Fruit fly (Drosophila melanogaster) whole organism, pupa: Measurements from ENCODE around the gene CG7560.
A peak's percentile ranks its signal among the peaks of the same experiment; 100 is the strongest.

Source experiments
- CG10348 ChIP-seq: fragments of 200-800 bp; sonication (Bioruptor generic); IDR thresholded peaks from 2 replicates; pipeline ENCODE4 v1.3.6; 2022; ENCODE audit warnings: missing biosample characterization, missing genetic modification characterization
- CG12605 ChIP-seq: fragments of 200-800 bp; sonication (Bioruptor generic); IDR thresholded peaks from 2 replicates; pipeline ENCODE4 v1.3.6; 2022; ENCODE audit warnings: missing biosample characterization, missing genetic modification characterization
- CG13204 ChIP-seq: fragments of 200-800 bp; sonication (Bioruptor generic); optimal IDR thresholded peaks from 2 replicates; lab custom pipeline; 2018; ENCODE audit warnings: missing biosample characterization, mild to moderate bottlenecking, missing genetic modification characterization, moderate library complexity
- CG14655 ChIP-seq: fragments of 200-800 bp; sonication (Bioruptor generic); optimal IDR thresholded peaks from 3 replicates; lab custom pipeline; 2017; ENCODE audit warnings: mild to moderate bottlenecking, missing biosample characterization, missing genetic modification reagents, missing genetic modification characterization
- CG15710 ChIP-seq: fragments of 200-800 bp; sonication (Bioruptor generic); optimal IDR thresholded peaks from 2 replicates; lab custom pipeline; 2018; ENCODE audit warnings: missing biosample characterization, mild to moderate bottlenecking, missing genetic modification characterization, moderate library complexity
- CG17806 ChIP-seq: fragments of 200-800 bp; sonication (Bioruptor generic); optimal IDR thresholded peaks from 2 replicates; lab custom pipeline; 2018; ENCODE audit warnings: missing biosample characterization, mild to moderate bottlenecking, missing genetic modification characterization, moderate library complexity
- CG32121 ChIP-seq: fragments of 200-800 bp; sonication (Bioruptor generic); IDR thresholded peaks from 2 replicates; pipeline ENCODE4 v1.3.6; 2022; ENCODE audit warnings: missing biosample characterization, missing genetic modification characterization
- CG34367 ChIP-seq: fragments of 200-800 bp; sonication (Bioruptor generic); optimal IDR thresholded peaks from 2 replicates; lab custom pipeline; 2018; ENCODE audit warnings: missing biosample characterization, mild to moderate bottlenecking, missing genetic modification characterization
- CG4496 ChIP-seq: fragments of 200-800 bp; sonication (Bioruptor generic); IDR thresholded peaks from 3 replicates; pipeline ENCODE4 v1.3.6; 2022; ENCODE audit warnings: missing biosample characterization, missing genetic modification characterization
- CG8159 ChIP-seq: fragments of 200-800 bp; sonication (Bioruptor generic); optimal IDR thresholded peaks from 3 replicates; lab custom pipeline; 2018; ENCODE audit warnings: missing biosample characterization, mild to moderate bottlenecking, missing genetic modification characterization, moderate library complexity
- CG8301 ChIP-seq: fragments of 200-800 bp; sonication (Bioruptor generic); optimal IDR thresholded peaks from 2 replicates; lab custom pipeline; 2018; ENCODE audit warnings: missing biosample characterization, mild to moderate bottlenecking, missing genetic modification characterization
- CG9948 ChIP-seq: fragments of 200-800 bp; sonication (Bioruptor generic); optimal IDR thresholded peaks from 2 replicates; lab custom pipeline; 2018; ENCODE audit warnings: missing biosample characterization, mild to moderate bottlenecking, missing genetic modification characterization, moderate library complexity
- D1 ChIP-seq: fragments of 200-800 bp; sonication (Bioruptor generic); optimal IDR thresholded peaks from 2 replicates; lab custom pipeline; 2018; ENCODE audit warnings: missing biosample characterization, mild to moderate bottlenecking, missing genetic modification characterization, moderate library complexity
- EcR ChIP-seq: fragments of 200-800 bp; sonication (Bioruptor generic); optimal IDR thresholded peaks from 3 replicates; lab custom pipeline; 2019; ENCODE audit warnings: missing biosample characterization, missing genetic modification characterization, mild to moderate bottlenecking, moderate library complexity, missing genetic modification reagents
- Ets98B ChIP-seq: fragments of 200-800 bp; sonication (Bioruptor generic); IDR thresholded peaks from 2 replicates; pipeline ENCODE4 v1.3.6; 2022; ENCODE audit warnings: missing biosample characterization, missing genetic modification characterization
- Pif1A ChIP-seq: fragments of 200-800 bp; sonication (Bioruptor generic); optimal IDR thresholded peaks from 3 replicates; lab custom pipeline; 2016; ENCODE audit warnings: missing biosample characterization, missing genetic modification characterization
- Pif1B ChIP-seq: fragments of 200-800 bp; sonication (Bioruptor generic); optimal IDR thresholded peaks from 3 replicates; lab custom pipeline; 2016; ENCODE audit warnings: missing biosample characterization, missing genetic modification characterization
- Snoo ChIP-seq: fragments of 200-800 bp; sonication (Bioruptor generic); optimal IDR thresholded peaks from 3 replicates; lab custom pipeline; 2017; ENCODE audit warnings: missing biosample characterization, mild to moderate bottlenecking, missing genetic modification characterization, inconsistent platforms
- fd96Ca ChIP-seq: fragments of 200-800 bp; sonication (Bioruptor generic); IDR thresholded peaks from 3 replicates; pipeline ENCODE4 v1.3.6; 2022; ENCODE audit warnings: missing biosample characterization, missing genetic modification characterization
- gl ChIP-seq: fragments of 200-800 bp; sonication (Bioruptor generic); optimal IDR thresholded peaks from 2 replicates; lab custom pipeline; 2018; ENCODE audit warnings: missing biosample characterization, mild to moderate bottlenecking, missing genetic modification characterization
- rn ChIP-seq: fragments of 200-800 bp; sonication (Bioruptor generic); IDR thresholded peaks from 2 replicates; pipeline ENCODE4 v1.3.6; 2022; ENCODE audit warnings: missing biosample characterization, missing genetic modification characterization

CG7560 gene

DNA sequence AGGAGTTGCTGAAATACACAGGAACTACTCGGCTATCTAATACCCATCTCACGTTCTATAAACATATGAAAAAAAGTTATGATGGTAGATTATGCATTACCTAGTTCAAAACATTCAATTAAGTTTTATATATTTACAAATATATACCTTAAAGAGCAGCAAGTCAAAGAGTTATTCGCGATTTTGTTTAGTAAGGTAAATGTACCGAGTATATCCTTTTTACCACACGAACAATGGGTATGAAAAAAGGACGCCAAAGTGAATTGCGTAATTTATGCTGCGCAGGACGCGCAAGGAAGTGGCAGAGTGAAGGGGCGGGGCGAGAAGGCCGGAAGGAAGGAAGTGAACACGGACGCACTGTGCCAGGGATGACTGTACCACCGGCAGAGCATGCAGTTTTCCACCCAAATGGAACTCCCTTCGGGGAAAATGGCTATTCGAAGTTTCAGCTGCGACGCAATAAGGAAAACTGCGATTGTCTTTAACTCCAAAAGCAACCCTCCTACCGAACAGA is 24.2 kb upstream of the CG7560 start:
- TF ChIP-seq Pif1A (GFP tag; lab: Kevin White, UChicago) (no peak), CG8301 (tag; lab: Kevin White, UChicago) (no peak), CG8159 (peak; percentile 19)

- TF ChIP-seq CG12605 (GFP tag; lab: Robert Waterston, UW) (no peak), CG8159 (peak; percentile 14)
These were observed 22.7 kb upstream of the CG7560 start for dm6 chr3L:11402305-11402704.

- peak; percentile 1 for TF ChIP-seq CG34367 (tag; lab: Kevin White, UChicago)
- TF ChIP-seq CG8159: peak; percentile 35
- TF ChIP-seq CG8301 (tag; lab: Kevin White, UChicago): no peak
- no peak for TF ChIP-seq Ets98B
- no peak for TF ChIP-seq CG10348 (GFP tag; lab: Robert Waterston, UW)
- TF ChIP-seq CG15710 (tag; lab: Kevin White, UChicago): peak; percentile 8
- TF ChIP-seq Snoo (tag; lab: Kevin White, UChicago): peak; percentile 33
- TF ChIP-seq CG9948 (tag; lab: Kevin White, UChicago): no peak
- TF ChIP-seq, all 21 proteins: peak for 4
These were observed 21.4 kb upstream of the CG7560 start for dm6 chr3L:11403542-11403941.

DNA sequence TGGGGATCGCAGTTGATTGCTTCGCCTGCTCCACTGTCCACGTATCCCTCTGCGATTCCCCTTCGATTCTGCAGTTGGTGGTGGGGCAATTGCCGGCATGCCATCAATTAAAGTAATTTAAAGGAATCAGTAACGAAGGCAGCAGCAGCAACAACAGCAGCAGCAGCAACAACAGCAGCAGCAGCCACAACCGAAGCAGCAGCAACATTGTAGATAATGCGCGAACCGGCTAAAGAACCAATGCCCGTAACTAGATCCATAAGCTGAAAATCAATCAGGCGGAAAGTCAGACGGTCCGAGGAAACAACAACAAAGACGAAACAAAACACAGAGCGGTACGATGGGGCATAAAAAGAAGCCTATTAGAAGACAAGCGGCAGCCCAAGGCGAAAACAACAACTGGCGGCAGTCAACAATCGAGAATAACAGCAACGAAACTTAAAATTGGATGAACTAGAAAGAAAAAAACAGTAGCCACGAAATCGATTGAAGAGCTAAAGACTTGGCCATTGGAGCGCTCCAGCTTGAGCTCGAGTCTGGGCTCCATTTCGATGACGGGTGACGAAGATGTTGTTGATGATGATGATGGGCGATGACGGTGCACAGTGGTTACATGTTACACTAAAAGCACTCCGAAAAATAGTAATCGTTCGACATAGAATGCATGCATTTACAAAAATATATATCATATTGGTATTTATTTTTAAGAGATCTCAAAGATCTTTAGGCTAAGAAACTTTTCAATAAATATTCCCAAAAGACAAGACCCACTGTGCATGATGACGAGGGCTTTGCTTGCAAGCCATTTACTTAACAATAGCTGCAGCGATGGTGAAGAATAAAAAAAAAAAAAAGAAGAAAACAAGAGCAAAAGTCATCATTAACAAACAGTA is 19.4 kb upstream of the CG7560 start:
- peak; percentile 12 for TF ChIP-seq EcR
- peak; percentile 81 for TF ChIP-seq CG32121
- peak; percentile 91 for TF ChIP-seq CG8301 (tag; lab: Kevin White, UChicago)
- TF ChIP-seq D1 (tag; lab: Kevin White, UChicago): peak; percentile 84
- TF ChIP-seq Snoo (tag; lab: Kevin White, UChicago): peak; percentile 93
- peak; percentile 95 for TF ChIP-seq CG4496 (GFP tag; lab: Robert Waterston, UW)
- TF ChIP-seq Pif1B (GFP tag; lab: Kevin White, UChicago): peak; percentile 94
- peak; percentile 98 for TF ChIP-seq CG15710 (tag; lab: Kevin White, UChicago)
- peak; percentile 95 for TF ChIP-seq gl (tag; lab: Kevin White, UChicago)
- TF ChIP-seq fd96Ca: peak; percentile 89
- no peak for TF ChIP-seq CG10348 (GFP tag; lab: Robert Waterston, UW)
- TF ChIP-seq CG34367 (tag; lab: Kevin White, UChicago): peak; percentile 98
- TF ChIP-seq CG9948 (tag; lab: Kevin White, UChicago): peak; percentile 97
- peak; percentile 88 for TF ChIP-seq CG14655 (GFP tag; lab: Kevin White, UChicago)
- TF ChIP-seq CG12605 (GFP tag; lab: Robert Waterston, UW): peak; percentile 93
- TF ChIP-seq rn (GFP tag; lab: Robert Waterston, UW): peak; percentile 84
- peak; percentile 96 for TF ChIP-seq CG13204 (GFP tag; lab: Kevin White, UChicago)
- TF ChIP-seq CG17806 (tag; lab: Kevin White, UChicago): peak; percentile 97
- TF ChIP-seq Pif1A (GFP tag; lab: Kevin White, UChicago): peak; percentile 93
- peak; percentile 91 for TF ChIP-seq Ets98B
- TF ChIP-seq CG8159: peak; percentile 94

dm6 chr3L:11406535-11407201 is 18.3 kb upstream of the CG7560 start:
- TF ChIP-seq gl (tag; lab: Kevin White, UChicago) (no peak), CG17806 (tag; lab: Kevin White, UChicago) (no peak), EcR (peak; percentile 22)

dm6 chr3L:11407202-11407829 is 17.6 kb upstream of the CG7560 start:
- peak; percentile 24 for TF ChIP-seq CG15710 (tag; lab: Kevin White, UChicago)
- TF ChIP-seq CG14655 (GFP tag; lab: Kevin White, UChicago): no peak
- no peak for TF ChIP-seq fd96Ca
- TF ChIP-seq Snoo (tag; lab: Kevin White, UChicago): peak; percentile 3
- no peak for TF ChIP-seq Ets98B
- TF ChIP-seq CG13204 (GFP tag; lab: Kevin White, UChicago): no peak
- TF ChIP-seq CG4496 (GFP tag; lab: Robert Waterston, UW): no peak
- TF ChIP-seq CG32121: no peak
- peak; percentile 21 for TF ChIP-seq CG8159
- no peak for TF ChIP-seq rn (GFP tag; lab: Robert Waterston, UW)
- peak; percentile 12 for TF ChIP-seq Pif1A (GFP tag; lab: Kevin White, UChicago)
- peak; percentile 41 for TF ChIP-seq CG9948 (tag; lab: Kevin White, UChicago)
- TF ChIP-seq CG34367 (tag; lab: Kevin White, UChicago): no peak
